Worm (Caenorhabditis elegans) whole organism, midembryonic: ENCODE measurements around the gene C53C7.3.

Experiments
- cog-1 ChIP-seq: sonication (generic microtip); optimal IDR thresholded peaks from 2 replicates; lab custom pipeline; 2016; ENCODE audit warnings: missing genetic modification characterization, missing compliant biosample characterization
- flt-1 ChIP-seq: fragments of 200-800 bp; sonication (Bioruptor generic); IDR thresholded peaks from 2 replicates; pipeline ENCODE4 v1.3.6; 2022; ENCODE audit warnings: missing genetic modification characterization, missing compliant biosample characterization
- med-1 ChIP-seq: sonication (generic microtip); optimal IDR thresholded peaks from 2 replicates; lab custom pipeline; 2017; ENCODE audit warnings: missing genetic modification characterization, mild to moderate bottlenecking, missing compliant biosample characterization, antibody characterized with exemption, missing genetic modification reagents; ENCODE audit not compliant: insufficient read depth
- tab-1 ChIP-seq: fragments of 200-800 bp; sonication (Bioruptor generic); IDR thresholded peaks from 2 replicates; pipeline ENCODE4 v1.3.6; 2022; ENCODE audit warnings: missing genetic modification characterization, missing compliant biosample characterization

DNA sequence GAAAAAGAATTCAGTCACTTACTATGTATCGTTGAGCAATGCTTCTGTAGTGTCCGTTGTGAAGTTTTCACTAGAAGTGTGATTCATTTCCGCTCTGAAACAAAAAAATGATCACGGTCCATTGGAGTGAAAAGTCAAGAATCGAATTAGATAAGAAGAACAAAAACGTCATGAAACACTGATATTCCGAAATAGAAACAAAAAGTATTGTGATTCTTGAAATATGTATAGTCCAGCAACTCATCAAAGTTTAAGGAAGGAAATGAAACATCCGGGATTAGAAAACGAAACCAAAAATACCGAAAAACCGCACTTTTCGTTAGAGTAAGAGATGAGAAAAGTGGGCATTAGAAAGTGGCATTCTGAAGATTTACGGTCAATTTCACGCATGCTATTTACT is 15.7 kb upstream of the C53C7.3 start, which contains the start of gene npr-10:
- TF ChIP-seq med-1 (GFP tag; lab: Kevin White, UChicago): no peak
- TF ChIP-seq cog-1: no peak
- no peak for TF ChIP-seq flt-1
- TF ChIP-seq tab-1 (GFP tag; lab: Robert Waterston, UW): no peak
